Fruit fly (Drosophila melanogaster) whole organism, embryonic: ENCODE measurements around the gene Tsp66A.

ENCODE experiments used
- Ada2b ChIP-seq: fragments of 200-800 bp; sonication (Bioruptor generic); IDR thresholded peaks from 2 replicates; pipeline ENCODE4 v1.3.6; 2022; ENCODE audit warnings: missing biosample characterization, missing genetic modification characterization
- CG10366 ChIP-seq: fragments of 200-800 bp; sonication (Bioruptor generic); IDR thresholded peaks from 2 replicates; pipeline ENCODE4 v1.3.6; 2022; ENCODE audit warnings: missing biosample characterization, missing genetic modification characterization
- CG11398 ChIP-seq: fragments of 200-800 bp; sonication (Bioruptor generic); optimal IDR thresholded peaks from 2 replicates; lab custom pipeline; 2016; ENCODE audit warnings: missing biosample characterization, missing genetic modification characterization
- CG15514 ChIP-seq: fragments of 200-800 bp; sonication (Bioruptor generic); optimal IDR thresholded peaks from 3 replicates; lab custom pipeline; 2017; ENCODE audit warnings: missing biosample characterization, missing genetic modification characterization, mild to moderate bottlenecking, moderate library complexity, missing genetic modification reagents
- CG17186 ChIP-seq: fragments of 200-800 bp; sonication (Bioruptor generic); optimal IDR thresholded peaks from 3 replicates; lab custom pipeline; 2017; ENCODE audit warnings: missing biosample characterization, missing genetic modification reagents, missing genetic modification characterization
- CG17385 ChIP-seq: fragments of 200-800 bp; sonication (Bioruptor generic); optimal IDR thresholded peaks from 3 replicates; lab custom pipeline; 2018; ENCODE audit warnings: missing biosample characterization, mild to moderate bottlenecking, missing genetic modification characterization
- CG1832 ChIP-seq: fragments of 200-800 bp; sonication (Bioruptor generic); optimal IDR thresholded peaks from 2 replicates; lab custom pipeline; 2017; ENCODE audit warnings: missing biosample characterization, mild to moderate bottlenecking, missing genetic modification characterization, inconsistent platforms
- CG2199 ChIP-seq: fragments of 200-800 bp; sonication (Bioruptor generic); IDR thresholded peaks from 3 replicates; pipeline ENCODE4 v1.3.6; 2022; ENCODE audit warnings: missing biosample characterization, missing genetic modification characterization
- CG2678 ChIP-seq: fragments of 200-800 bp; sonication (Bioruptor generic); optimal IDR thresholded peaks from 3 replicates; lab custom pipeline; 2019; ENCODE audit warnings: missing biosample characterization, mild to moderate bottlenecking, missing genetic modification characterization, moderate library complexity
- CG30403 ChIP-seq: fragments of 200-800 bp; sonication (Bioruptor generic); optimal IDR thresholded peaks from 3 replicates; lab custom pipeline; 2016; ENCODE audit warnings: missing biosample characterization, missing genetic modification characterization
- CG31365 ChIP-seq: fragments of 200-800 bp; sonication (Bioruptor generic); optimal IDR thresholded peaks from 2 replicates; lab custom pipeline; 2018; ENCODE audit warnings: missing biosample characterization, mild to moderate bottlenecking, missing genetic modification characterization
- CG3163 ChIP-seq: fragments of 200-800 bp; sonication (Bioruptor generic); optimal IDR thresholded peaks from 3 replicates; lab custom pipeline; 2016; ENCODE audit warnings: missing biosample characterization, missing genetic modification characterization
- CG7357 ChIP-seq: fragments of 200-800 bp; sonication (Bioruptor generic); IDR thresholded peaks from 3 replicates; pipeline ENCODE4 v1.3.6; 2022; ENCODE audit warnings: missing biosample characterization, missing genetic modification characterization
- CG8388 ChIP-seq: fragments of 200-800 bp; sonication (Bioruptor generic); optimal IDR thresholded peaks from 2 replicates; lab custom pipeline; 2019; ENCODE audit warnings: missing biosample characterization, mild to moderate bottlenecking, missing genetic modification characterization, moderate library complexity
- CG9727 ChIP-seq: fragments of 200-800 bp; sonication (Bioruptor generic); optimal IDR thresholded peaks from 3 replicates; lab custom pipeline; 2017; ENCODE audit warnings: missing biosample characterization, mild to moderate bottlenecking, missing genetic modification characterization
- Camta ChIP-seq: fragments of 200-800 bp; sonication (Bioruptor generic); optimal IDR thresholded peaks from 2 replicates; lab custom pipeline; 2016; ENCODE audit warnings: missing biosample characterization, missing genetic modification characterization
- Dbx ChIP-seq: fragments of 200-800 bp; sonication (Bioruptor generic); IDR thresholded peaks from 3 replicates; pipeline ENCODE4 v1.3.6; 2022; ENCODE audit warnings: missing biosample characterization, missing genetic modification characterization
- Dfd ChIP-seq, 2 experiments: fragments of >200 bp; optimal IDR thresholded peaks; 2 replicates each; lab custom pipeline; 2017; ENCODE audit warnings: missing biosample characterization in 2 of 2, missing genetic modification characterization in 2 of 2
- Doc2 ChIP-seq: fragments of 200-800 bp; sonication (Bioruptor generic); IDR thresholded peaks from 2 replicates; pipeline ENCODE4 v1.3.6; 2022; ENCODE audit warnings: missing biosample characterization, missing genetic modification characterization
- Dref ChIP-seq: fragments of 200-800 bp; sonication (Bioruptor generic); IDR thresholded peaks from 2 replicates; pipeline ENCODE4 v1.3.6; 2022; ENCODE audit warnings: missing biosample characterization, missing genetic modification characterization
- E2f2 ChIP-seq: fragments of 200-800 bp; sonication (Bioruptor generic); IDR thresholded peaks from 2 replicates; pipeline ENCODE4 v1.3.6; 2022; ENCODE audit warnings: missing biosample characterization, missing genetic modification characterization
- Eip74EF ChIP-seq, 2 experiments: fragments of 200-800 bp in 1 of 2; fragments of >200 bp in 1 of 2; sonication (Bioruptor generic) in 1 of 2; optimal IDR thresholded peaks; 2 replicates each; lab custom pipeline; 2017 to 2019; ENCODE audit warnings: missing biosample characterization in 2 of 2, missing genetic modification characterization in 2 of 2, mild to moderate bottlenecking in 1 of 2, moderate library complexity in 1 of 2
- Fer3 ChIP-seq: fragments of 200-800 bp; sonication (Bioruptor generic); optimal IDR thresholded peaks from 2 replicates; lab custom pipeline; 2018; ENCODE audit warnings: missing biosample characterization, mild to moderate bottlenecking, missing genetic modification characterization, moderate library complexity
- Kr ChIP-seq: fragments of 200-800 bp; sonication (Bioruptor generic); optimal IDR thresholded peaks from 2 replicates; lab custom pipeline; 2017; ENCODE audit warnings: missing biosample characterization, mild to moderate bottlenecking, missing genetic modification characterization
- NfI ChIP-seq: fragments of 200-800 bp; sonication (Bioruptor generic); optimal IDR thresholded peaks from 3 replicates; lab custom pipeline; 2018; ENCODE audit warnings: missing biosample characterization, mild to moderate bottlenecking, missing genetic modification characterization, moderate library complexity
- Sry-β ChIP-seq: fragments of 200-800 bp; sonication (Bioruptor generic); optimal IDR thresholded peaks from 2 replicates; lab custom pipeline; 2018; ENCODE audit warnings: missing biosample characterization, mild to moderate bottlenecking, missing genetic modification characterization, moderate library complexity
- Xbp1 ChIP-seq: fragments of 200-800 bp; sonication (Bioruptor generic); optimal IDR thresholded peaks from 3 replicates; lab custom pipeline; 2016; ENCODE audit warnings: missing biosample characterization, mild to moderate bottlenecking, missing genetic modification characterization
- az2 ChIP-seq: fragments of 200-800 bp; sonication (Bioruptor generic); optimal IDR thresholded peaks from 3 replicates; lab custom pipeline; 2016; ENCODE audit warnings: missing biosample characterization, missing genetic modification characterization
- caup ChIP-seq: fragments of 200-800 bp; sonication (Bioruptor generic); optimal IDR thresholded peaks from 3 replicates; lab custom pipeline; 2017; ENCODE audit warnings: missing biosample characterization, mild to moderate bottlenecking, missing genetic modification characterization, moderate library complexity; ENCODE audit not compliant: severe bottlenecking
- chn ChIP-seq: fragments of 200-800 bp; sonication (Bioruptor generic); optimal IDR thresholded peaks from 2 replicates; lab custom pipeline; 2016; ENCODE audit warnings: missing biosample characterization, missing genetic modification characterization
- corto ChIP-seq: fragments of 200-800 bp; sonication (Bioruptor generic); optimal IDR thresholded peaks from 2 replicates; lab custom pipeline; 2016; ENCODE audit warnings: missing biosample characterization, mild to moderate bottlenecking, missing genetic modification characterization, moderate library complexity
- dmrt11E ChIP-seq: fragments of 200-800 bp; sonication (Bioruptor generic); optimal IDR thresholded peaks from 3 replicates; lab custom pipeline; 2018; ENCODE audit warnings: missing biosample characterization, mild to moderate bottlenecking, missing genetic modification characterization, moderate library complexity
- dmrt99B ChIP-seq: fragments of 200-800 bp; sonication (Bioruptor generic); optimal IDR thresholded peaks from 2 replicates; lab custom pipeline; 2018; ENCODE audit warnings: missing biosample characterization, mild to moderate bottlenecking, missing genetic modification characterization, moderate library complexity
- ftz-f1 ChIP-seq: fragments of 200-800 bp; sonication (Bioruptor generic); optimal IDR thresholded peaks from 2 replicates; lab custom pipeline; 2016; ENCODE audit warnings: missing biosample characterization, missing genetic modification characterization
- hb ChIP-seq: fragments of 200-800 bp; sonication (Bioruptor generic); IDR thresholded peaks from 3 replicates; pipeline ENCODE4 v1.3.6; 2022; ENCODE audit warnings: missing biosample characterization, missing genetic modification characterization; ENCODE audit not compliant: partially characterized antibody
- ind ChIP-seq: fragments of 200-800 bp; sonication (Bioruptor generic); optimal IDR thresholded peaks from 3 replicates; lab custom pipeline; 2016; ENCODE audit warnings: missing biosample characterization, missing genetic modification characterization
- kay ChIP-seq: fragments of 200-800 bp; sonication (Bioruptor generic); optimal IDR thresholded peaks from 2 replicates; lab custom pipeline; 2016; ENCODE audit warnings: missing biosample characterization, missing genetic modification characterization
- lab ChIP-seq: fragments of 200-800 bp; sonication (Bioruptor generic); optimal IDR thresholded peaks from 3 replicates; lab custom pipeline; 2017; ENCODE audit warnings: missing biosample characterization, missing genetic modification characterization, mild to moderate bottlenecking, moderate library complexity, missing genetic modification reagents
- nau ChIP-seq: fragments of 200-800 bp; sonication (Bioruptor generic); optimal IDR thresholded peaks from 3 replicates; lab custom pipeline; 2017; ENCODE audit warnings: missing biosample characterization, mild to moderate bottlenecking, missing genetic modification characterization, missing genetic modification reagents
- oc ChIP-seq: fragments of 200-800 bp; sonication (Bioruptor generic); optimal IDR thresholded peaks from 2 replicates; lab custom pipeline; 2018; ENCODE audit warnings: missing biosample characterization, mild to moderate bottlenecking, missing genetic modification characterization, moderate library complexity
- pnt ChIP-seq: fragments of 200-800 bp; sonication (Bioruptor generic); optimal IDR thresholded peaks from 3 replicates; lab custom pipeline; 2016; ENCODE audit warnings: missing biosample characterization, missing genetic modification characterization
- sd ChIP-seq: fragments of 200-800 bp; sonication (Bioruptor generic); optimal IDR thresholded peaks from 3 replicates; lab custom pipeline; 2018; ENCODE audit warnings: missing biosample characterization, mild to moderate bottlenecking, missing genetic modification characterization, moderate library complexity
- shn ChIP-seq: fragments of 200-800 bp; sonication (Bioruptor generic); optimal IDR thresholded peaks from 3 replicates; lab custom pipeline; 2016; ENCODE audit warnings: missing biosample characterization, missing genetic modification characterization
- sisA ChIP-seq: fragments of 200-800 bp; sonication (Bioruptor generic); IDR thresholded peaks from 2 replicates; pipeline ENCODE4 v1.3.6; 2022; ENCODE audit warnings: missing biosample characterization, missing genetic modification characterization
- stwl ChIP-seq: fragments of 200-800 bp; sonication (Bioruptor generic); optimal IDR thresholded peaks from 3 replicates; lab custom pipeline; 2018; ENCODE audit warnings: missing biosample characterization, mild to moderate bottlenecking, missing genetic modification characterization, moderate library complexity
- unpg ChIP-seq: fragments of 200-800 bp; sonication (Bioruptor generic); optimal IDR thresholded peaks from 3 replicates; lab custom pipeline; 2018; ENCODE audit warnings: missing biosample characterization, mild to moderate bottlenecking, missing genetic modification characterization, moderate library complexity
- zen2 ChIP-seq: fragments of 200-800 bp; sonication (Bioruptor generic); IDR thresholded peaks from 3 replicates; pipeline ENCODE4 v1.3.6; 2022; ENCODE audit warnings: missing biosample characterization, missing genetic modification characterization; ENCODE audit not compliant: partially characterized antibody

The Tsp66A gene

DNA sequence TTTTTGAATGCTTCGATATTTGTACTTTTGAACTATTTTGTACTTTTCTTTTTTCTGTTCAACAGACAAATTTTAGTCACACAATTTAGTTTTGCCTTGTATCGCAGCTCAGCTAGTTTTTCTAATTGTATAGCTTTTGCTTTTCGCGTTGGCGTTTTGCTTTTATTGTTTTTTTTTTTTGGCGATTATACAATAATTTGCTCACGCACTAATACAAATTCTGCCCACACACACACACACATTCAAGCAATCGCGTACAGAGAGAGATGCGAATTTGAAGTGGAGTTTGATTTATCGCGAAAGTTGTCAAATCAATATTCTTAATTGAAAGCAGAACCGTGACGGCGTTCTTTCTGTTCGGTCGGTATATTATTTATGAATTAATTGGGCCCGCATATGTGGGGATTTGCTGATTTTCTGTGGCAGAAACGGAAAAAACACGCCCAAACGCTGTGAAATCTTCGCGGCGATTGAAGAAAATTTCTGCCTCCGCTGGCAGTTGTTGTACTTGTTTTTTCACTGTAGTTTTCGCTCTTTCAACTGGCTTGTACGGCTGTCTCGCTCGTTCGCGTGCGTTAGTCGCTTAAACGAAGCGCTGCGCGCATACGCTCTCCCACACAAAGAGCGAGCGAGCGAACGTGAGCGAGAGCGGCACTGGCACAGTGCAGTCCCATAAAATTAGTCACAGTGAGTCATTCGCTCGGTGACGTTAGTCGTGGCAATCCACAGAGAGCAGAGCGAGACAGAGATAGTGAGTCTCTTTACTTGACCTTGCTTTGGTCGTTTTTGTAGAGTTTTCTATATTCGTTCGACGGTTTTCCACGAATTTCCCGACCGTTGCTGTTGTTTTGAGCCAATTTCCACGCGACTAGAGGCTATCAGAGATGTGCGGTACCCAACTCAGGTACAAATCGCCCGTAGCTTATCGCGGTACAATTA, 30.3 kb upstream of the Tsp66A start, which contains the start of gene Rac2 (continued):
- TF ChIP-seq Dbx (GFP tag; lab: Robert Waterston, UW) = peak; percentile 53; the same call in 1 of the 3 replicates
- peak; percentile 40; the same call in 1 of the 2 replicates for TF ChIP-seq E2f2 (GFP tag; lab: Robert Waterston, UW)
- peak; percentile 95 for TF ChIP-seq CG1832 (GFP tag; lab: Kevin White, UChicago)
- TF ChIP-seq Dfd (GFP tag; optimal IDR thresholded peaks at IDR 0.05; lab: Kevin White, UChicago) = no peak
- peak; percentile 38 for TF ChIP-seq oc
- TF ChIP-seq CG2678 (tag; lab: Kevin White, UChicago) = peak; percentile 24
- no peak for TF ChIP-seq Fer3 (tag; lab: Kevin White, UChicago)
- peak; percentile 13 for TF ChIP-seq NfI
- TF ChIP-seq dmrt11E (tag; lab: Kevin White, UChicago) = no peak
- peak; percentile 22 for TF ChIP-seq CG11398
- 0 out of 3 replicates have a peak, but pooled peaks have one; percentile 13 for TF ChIP-seq CG7357 (GFP tag; lab: Robert Waterston, UW)
- no peak for TF ChIP-seq Ada2b
- peak; percentile 100 for TF ChIP-seq kay (GFP tag; lab: Kevin White, UChicago)
- 0 out of 3 replicates have a peak, but pooled peaks have one; percentile 41 for TF ChIP-seq zen2
- TF ChIP-seq Dref (GFP tag; lab: Robert Waterston, UW) = no peak
- TF ChIP-seq CG3163 (GFP tag; lab: Kevin White, UChicago) = peak; percentile 89
- TF ChIP-seq lab (GFP tag; lab: Kevin White, UChicago) = peak; percentile 49
- peak; percentile 88; the same call in 2 of the 3 replicates for TF ChIP-seq CG2199
- TF ChIP-seq CG17385 = peak; percentile 50
- TF ChIP-seq Xbp1 (GFP tag; lab: Kevin White, UChicago) = peak; percentile 6
- peak; percentile 60 for TF ChIP-seq stwl (tag; lab: Kevin White, UChicago)
- TF ChIP-seq Camta = no peak
- no peak for TF ChIP-seq Doc2 (GFP tag; lab: Robert Waterston, UW)
- no peak for TF ChIP-seq nau
- peak; percentile 42 for TF ChIP-seq CG15514
- TF ChIP-seq unpg (GFP tag; lab: Kevin White, UChicago) = no peak
- no peak for TF ChIP-seq CG10366
- peak; percentile 63 for TF ChIP-seq sd (tag; lab: Kevin White, UChicago)
- no peak for TF ChIP-seq CG8388
- TF ChIP-seq chn (GFP tag; lab: Kevin White, UChicago) = peak; percentile 57
- TF ChIP-seq caup = peak; percentile 54
- peak; percentile 5 for TF ChIP-seq CG9727
- TF ChIP-seq corto (GFP tag; lab: Kevin White, UChicago) = no peak
- TF ChIP-seq az2 (GFP tag; lab: Kevin White, UChicago) = no peak
- TF ChIP-seq CG31365 = no peak
- TF ChIP-seq shn (GFP tag; lab: Kevin White, UChicago) = peak; percentile 85
- no peak for TF ChIP-seq hb (GFP tag; lab: Robert Waterston, UW)
- peak; percentile 5 for TF ChIP-seq dmrt99B (tag; lab: Kevin White, UChicago)
- TF ChIP-seq Kr (GFP tag; lab: Kevin White, UChicago) = no peak
- peak in 1 of 2 experiments; percentile 23 for TF ChIP-seq Eip74EF (GFP tag; optimal IDR thresholded peaks at IDR 0.05; lab: Kevin White, UChicago)
- TF ChIP-seq Sry-β (GFP tag; lab: Kevin White, UChicago) = peak; percentile 86
- peak; percentile 98 for TF ChIP-seq ftz-f1 (GFP tag; lab: Kevin White, UChicago)
- peak; percentile 24 for TF ChIP-seq pnt (GFP tag; lab: Kevin White, UChicago)
- TF ChIP-seq sisA (GFP tag; lab: Robert Waterston, UW) = no peak
- TF ChIP-seq CG30403 (GFP tag; lab: Kevin White, UChicago) = no peak
- TF ChIP-seq CG17186 (GFP tag; lab: Kevin White, UChicago) = no peak
- peak; percentile 3 for TF ChIP-seq ind (GFP tag; lab: Kevin White, UChicago)
